Worm (Caenorhabditis elegans) whole organism, L1 larva: Measurements from ENCODE around the gene F17H10.4.

Source experiments
- hlh-4 ChIP-seq: sonication (generic microtip); optimal IDR thresholded peaks from 2 replicates; lab custom pipeline; 2016; ENCODE audit warnings: mild to moderate bottlenecking, missing genetic modification characterization, missing compliant biosample characterization
- lin-35 ChIP-seq, 2 experiments: fragments of 150-350 bp; optimal IDR thresholded peaks; 2 replicates each; lab custom pipeline; 2014; ENCODE audit warnings: missing biosample characterization in 2 of 2, missing genetic modification characterization in 2 of 2, missing genetic modification reagents in 2 of 2
- nhr-237 ChIP-seq: fragments of 150-350 bp; optimal IDR thresholded peaks from 2 replicates; lab custom pipeline; 2014; ENCODE audit warnings: missing biosample characterization, missing genetic modification characterization
- unc-62 ChIP-seq: fragments of 150-350 bp; optimal IDR thresholded peaks from 2 replicates; lab custom pipeline; 2014; ENCODE audit warnings: missing biosample characterization, missing genetic modification reagents, missing genetic modification characterization

- peak; percentile 78 for TF ChIP-seq nhr-237
- no peak for TF ChIP-seq unc-62 (GFP tag; lab: Kevin White, UChicago)
- TF ChIP-seq lin-35 (GFP tag; optimal IDR thresholded peaks at IDR 0.05; lab: Kevin White, UChicago): peak; percentile 76 to 86
- peak; percentile 0 for TF ChIP-seq hlh-4 (tag; lab: Kevin White, UChicago)
Observed at ce11 chrX:13144975-13145618, 18.8 kb upstream of the F17H10.4 start.
